Fruit fly (Drosophila melanogaster) whole organism, wandering third instar larva: Measurements from ENCODE around the gene CG15343.

ENCODE experiments used
- CG9705 ChIP-seq: fragments of 200-800 bp; sonication (Bioruptor generic); optimal IDR thresholded peaks from 2 replicates; lab custom pipeline; 2018; ENCODE audit warnings: missing biosample characterization, mild to moderate bottlenecking, missing genetic modification characterization
- Dfd ChIP-seq: fragments of >200 bp; optimal IDR thresholded peaks from 2 replicates; lab custom pipeline; 2017; ENCODE audit warnings: missing biosample characterization, missing genetic modification characterization
- Myc ChIP-seq: fragments of >200 bp; optimal IDR thresholded peaks from 2 replicates; lab custom pipeline; 2017
- dl ChIP-seq, 2 experiments: fragments of 175-275, 200-275 bp in 1 of 2; fragments of 200-275 bp in 1 of 2; sonication (Bioruptor generic); optimal IDR thresholded peaks; lab custom pipeline; 2018; ENCODE audit warnings: mild to moderate bottlenecking in 2 of 2, missing biosample characterization in 2 of 2, missing genetic modification characterization in 2 of 2, moderate library complexity in 2 of 2; ENCODE audit not compliant: partially characterized antibody in 2 of 2, insufficient read depth in 1 of 2
- psq ChIP-seq: fragments of 200-800 bp; sonication (Bioruptor generic); optimal IDR thresholded peaks from 3 replicates; lab custom pipeline; 2017; ENCODE audit warnings: missing biosample characterization, mild to moderate bottlenecking, missing genetic modification characterization, moderate library complexity

DNA sequence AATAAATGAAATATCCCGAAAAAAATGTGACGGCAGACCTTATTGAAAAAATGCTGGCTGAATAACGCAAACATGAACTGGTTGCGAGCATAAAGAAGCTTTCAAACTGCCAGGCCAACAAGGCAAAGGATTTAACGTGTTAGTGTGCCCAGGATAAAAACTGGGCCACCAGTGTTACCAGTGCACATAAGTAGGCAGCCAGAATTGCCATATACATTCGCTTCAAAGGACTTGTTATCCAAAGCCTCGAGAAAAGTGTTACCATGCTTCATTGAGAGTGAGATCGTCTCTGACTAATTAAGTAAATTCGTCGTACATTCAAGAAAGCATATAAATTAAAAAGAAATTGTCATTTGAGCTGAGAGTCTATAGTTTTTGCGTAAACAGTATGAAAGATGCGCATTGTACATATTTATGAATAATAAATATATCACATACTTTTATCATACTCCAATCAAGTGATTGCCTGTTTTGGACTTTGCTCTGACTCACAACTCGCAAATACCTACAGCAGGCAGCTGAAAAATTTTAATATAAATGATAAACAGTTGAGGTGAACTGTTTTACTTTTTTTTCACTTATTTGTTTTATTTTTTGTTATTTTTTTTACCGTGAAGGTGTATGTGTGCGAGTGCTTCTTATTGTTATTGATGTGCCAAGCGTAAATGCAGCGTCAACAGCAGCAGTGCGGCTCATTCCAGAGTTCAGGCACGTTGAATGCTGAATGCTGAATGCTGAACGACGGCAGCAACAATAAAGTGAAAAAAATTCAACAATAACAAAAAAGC, 42.2 kb downstream of the CG15343 start:
- TF ChIP-seq psq (GFP tag; lab: Kevin White, UChicago): no peak
- TF ChIP-seq Dfd (GFP tag; lab: Kevin White, UChicago): no peak
- TF ChIP-seq CG9705 (GFP tag; lab: Kevin White, UChicago): peak; percentile 11
- no peak for TF ChIP-seq dl (GFP tag; optimal IDR thresholded peaks at IDR 0.05; lab: Kevin White, UChicago; ENCODE audit: insufficient read depth in 1 of 2, partially characterized antibody in 2 of 2)
- TF ChIP-seq Myc (lab: Kevin White, UChicago): no peak
